Worm (Caenorhabditis elegans) whole organism, young adult: ENCODE results near the gene exc-1.

Experiments
- B0261.1 ChIP-seq: sonication (generic microtip); optimal IDR thresholded peaks from 2 replicates; lab custom pipeline; 2016; ENCODE audit warnings: mild to moderate bottlenecking, missing genetic modification characterization, moderate library complexity, missing compliant biosample characterization
- F33H1.4 ChIP-seq: fragments of 200-800 bp; sonication (Bioruptor generic); IDR thresholded peaks from 2 replicates; pipeline ENCODE4 v1.3.6; 2022; ENCODE audit warnings: missing genetic modification reagents, missing genetic modification characterization, missing compliant biosample characterization
- F55B11.4 ChIP-seq: sonication (generic microtip); optimal IDR thresholded peaks from 2 replicates; lab custom pipeline; 2016; ENCODE audit warnings: missing compliant biosample characterization, missing genetic modification characterization, borderline replicate concordance; ENCODE audit not compliant: insufficient read depth
- T26A5.8 ChIP-seq: sonication (generic microtip); optimal IDR thresholded peaks from 2 replicates; lab custom pipeline; 2016; ENCODE audit warnings: missing genetic modification characterization, missing compliant biosample characterization
- Y53F4B.3 ChIP-seq: fragments of 200-800 bp; sonication (Bioruptor generic); IDR thresholded peaks from 2 replicates; pipeline ENCODE4 v1.3.6; 2022; ENCODE audit warnings: missing genetic modification reagents, missing genetic modification characterization, missing compliant biosample characterization
- Y53G8AR.9 ChIP-seq: fragments of 200-800 bp; sonication (Bioruptor generic); conservative IDR thresholded peaks from 2 replicates; pipeline ENCODE4 v1.3.6; 2022; ENCODE audit warnings: missing genetic modification reagents, missing genetic modification characterization, missing compliant biosample characterization
- Y79H2A.3 ChIP-seq: fragments of 200-800 bp; sonication (Bioruptor generic); conservative IDR thresholded peaks from 2 replicates; pipeline ENCODE4 v1.3.6; 2022; ENCODE audit warnings: missing genetic modification reagents, missing genetic modification characterization, missing compliant biosample characterization
- Y95B8A.8 ChIP-seq: fragments of 200-800 bp; sonication (Bioruptor generic); IDR thresholded peaks from 2 replicates; pipeline ENCODE4 v1.3.6; 2022; ENCODE audit warnings: missing genetic modification reagents, missing genetic modification characterization, missing compliant biosample characterization
- ZK185.1 ChIP-seq: sonication (generic microtip); optimal IDR thresholded peaks from 2 replicates; lab custom pipeline; 2016; ENCODE audit warnings: mild to moderate bottlenecking, missing genetic modification characterization, missing compliant biosample characterization; ENCODE audit not compliant: poor library complexity, severe bottlenecking
- bed-2 ChIP-seq: fragments of 200-800 bp; sonication (Bioruptor generic); IDR thresholded peaks from 2 replicates; pipeline ENCODE4 v1.3.6; 2022; ENCODE audit warnings: missing genetic modification reagents, missing genetic modification characterization, missing compliant biosample characterization
- chd-7 ChIP-seq: sonication (generic microtip); optimal IDR thresholded peaks from 2 replicates; lab custom pipeline; 2016; ENCODE audit warnings: mild to moderate bottlenecking, missing genetic modification characterization, moderate library complexity, missing compliant biosample characterization
- egl-44 ChIP-seq: fragments of 200-800 bp; sonication (Bioruptor generic); IDR thresholded peaks from 2 replicates; pipeline ENCODE4 v1.3.6; 2022; ENCODE audit warnings: missing genetic modification reagents, missing genetic modification characterization, missing compliant biosample characterization
- egrh-3 ChIP-seq: fragments of 200-800 bp; sonication (Bioruptor generic); IDR thresholded peaks from 2 replicates; pipeline ENCODE4 v1.3.6; 2022; ENCODE audit warnings: missing genetic modification reagents, missing genetic modification characterization, missing compliant biosample characterization
- let-607 ChIP-seq, 2 experiments: fragments of 200-800 bp in 1 of 2; sonication (Bioruptor generic) in 1 of 2; sonication (generic microtip) in 1 of 2; optimal IDR thresholded peaks; 2 replicates each; lab custom pipeline; 2016 to 2018; ENCODE audit warnings: mild to moderate bottlenecking in 2 of 2, missing compliant biosample characterization in 2 of 2, missing genetic modification characterization in 2 of 2, moderate library complexity in 2 of 2, missing genotype in 1 of 2
- lin-26 ChIP-seq: fragments of 200-800 bp; sonication (Bioruptor generic); IDR thresholded peaks from 2 replicates; pipeline ENCODE4 v1.3.6; 2022; ENCODE audit warnings: missing genetic modification reagents, missing genetic modification characterization, missing compliant biosample characterization
- lsl-1 ChIP-seq: fragments of 200-800 bp; sonication (Bioruptor generic); optimal IDR thresholded peaks from 2 replicates; lab custom pipeline; 2018; ENCODE audit warnings: mild to moderate bottlenecking, missing genetic modification characterization, moderate library complexity, missing compliant biosample characterization
- madf-3 ChIP-seq: fragments of 200-800 bp; sonication (Bioruptor generic); IDR thresholded peaks from 2 replicates; pipeline ENCODE4 v1.3.6; 2022; ENCODE audit warnings: missing genetic modification reagents, missing genetic modification characterization, missing compliant biosample characterization
- madf-6 ChIP-seq: fragments of 200-800 bp; sonication (Bioruptor generic); IDR thresholded peaks from 2 replicates; pipeline ENCODE4 v1.3.6; 2022; ENCODE audit warnings: missing genetic modification reagents, missing genetic modification characterization, missing compliant biosample characterization
- madf-8 ChIP-seq: fragments of 200-800 bp; sonication (Bioruptor generic); conservative IDR thresholded peaks from 2 replicates; pipeline ENCODE4 v1.3.6; 2022; ENCODE audit warnings: missing genetic modification reagents, missing genetic modification characterization, missing compliant biosample characterization
- nfya-1 ChIP-seq: sonication (generic microtip); optimal IDR thresholded peaks from 2 replicates; lab custom pipeline; 2017; ENCODE audit warnings: antibody characterized with exemption, missing compliant biosample characterization, missing genetic modification characterization, borderline replicate concordance; ENCODE audit not compliant: insufficient read depth
- nhr-120 ChIP-seq: fragments of 200-800 bp; sonication (Bioruptor generic); IDR thresholded peaks from 2 replicates; pipeline ENCODE4 v1.3.6; 2022; ENCODE audit warnings: missing genetic modification characterization, missing compliant biosample characterization
- nhr-27 ChIP-seq: fragments of 200-800 bp; sonication (Bioruptor generic); optimal IDR thresholded peaks from 2 replicates; lab custom pipeline; 2018; ENCODE audit warnings: mild to moderate bottlenecking, missing genetic modification characterization, moderate library complexity, missing compliant biosample characterization
- nhr-80 ChIP-seq: sonication (generic microtip); optimal IDR thresholded peaks from 2 replicates; lab custom pipeline; 2016; ENCODE audit warnings: missing genetic modification characterization, missing compliant biosample characterization
- nhr-90 ChIP-seq: sonication (generic microtip); optimal IDR thresholded peaks from 2 replicates; lab custom pipeline; 2016; ENCODE audit warnings: missing genotype, mild to moderate bottlenecking, missing genetic modification characterization, missing compliant biosample characterization
- pbrm-1 ChIP-seq: fragments of 200-800 bp; sonication (Bioruptor generic); IDR thresholded peaks from 2 replicates; pipeline ENCODE4 v1.3.6; 2022; ENCODE audit warnings: missing genetic modification reagents, missing genetic modification characterization, missing compliant biosample characterization
- pha-4 ChIP-seq: fragments of 150-350 bp; sonication (generic microtip); optimal IDR thresholded peaks from 2 replicates; lab custom pipeline; 2014; ENCODE audit warnings: missing biosample characterization, missing genetic modification reagents, missing genetic modification characterization
- sdz-38 ChIP-seq: sonication (generic microtip); optimal IDR thresholded peaks from 2 replicates; lab custom pipeline; 2016; ENCODE audit warnings: missing genotype, missing genetic modification characterization, missing compliant biosample characterization
- snpc-3.4 ChIP-seq: sonication (generic microtip); optimal IDR thresholded peaks from 2 replicates; lab custom pipeline; 2017; ENCODE audit warnings: missing genetic modification characterization, mild to moderate bottlenecking, missing compliant biosample characterization, antibody characterized with exemption, moderate library complexity, missing genotype, missing genetic modification reagents
- snpc-4 ChIP-seq, 5 experiments: fragments of 150-350 bp in 1 of 5; sonication (generic microtip) in 4 of 5; optimal IDR thresholded peaks; 2 replicates each; lab custom pipeline; 2014 to 2018; ENCODE audit warnings: missing genetic modification characterization in 5 of 5, missing biosample characterization in 3 of 5, antibody characterized with exemption in 2 of 5, mild to moderate bottlenecking in 2 of 5, missing compliant biosample characterization in 2 of 5, missing genotype in 2 of 5, moderate library complexity in 2 of 5, missing genetic modification reagents in 1 of 5
- somi-1 ChIP-seq: fragments of 200-800 bp; sonication (Bioruptor generic); optimal IDR thresholded peaks from 2 replicates; lab custom pipeline; 2018; ENCODE audit warnings: mild to moderate bottlenecking, missing genetic modification characterization, missing compliant biosample characterization
- unc-62 ChIP-seq: fragments of 150-350 bp; optimal IDR thresholded peaks from 2 replicates; lab custom pipeline; 2014; ENCODE audit warnings: missing biosample characterization, missing genetic modification reagents, missing genetic modification characterization
- ztf-25 ChIP-seq: fragments of 200-800 bp; sonication (Bioruptor generic); IDR thresholded peaks from 2 replicates; pipeline ENCODE4 v1.3.6; 2022; ENCODE audit warnings: missing genetic modification reagents, missing genetic modification characterization, missing compliant biosample characterization

Gene exc-1

DNA sequence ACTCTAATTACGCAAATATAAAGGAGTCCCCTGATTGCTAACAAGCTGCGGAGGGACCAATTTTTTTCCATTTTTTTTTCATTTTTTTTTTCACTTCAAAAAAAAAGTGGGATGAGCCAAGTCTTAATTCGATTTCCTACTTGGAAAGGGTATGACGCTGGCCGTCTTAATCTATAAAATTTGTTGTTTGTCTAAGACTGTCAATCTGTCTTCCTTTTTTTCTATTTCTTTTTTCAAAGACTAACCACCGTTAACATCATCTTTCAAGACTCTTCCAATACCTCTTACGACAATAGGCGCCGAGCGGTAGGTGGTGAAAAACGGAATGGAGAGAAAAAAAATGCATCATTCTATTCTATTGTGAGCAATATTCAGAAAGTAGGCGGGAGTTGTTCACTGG, 12.2 kb downstream of the exc-1 start:
- TF ChIP-seq Y53F4B.3 (GFP tag; lab: Robert Waterston, UW) = no peak
- no peak for TF ChIP-seq pha-4 (tag; lab: Kevin White, UChicago)
- TF ChIP-seq F33H1.4 = no peak
- no peak for TF ChIP-seq ztf-25 (GFP tag; lab: Robert Waterston, UW)
- no peak for TF ChIP-seq nhr-90 (tag; lab: Kevin White, UChicago)
- TF ChIP-seq B0261.1 (tag; lab: Kevin White, UChicago) = no peak
- no peak for TF ChIP-seq madf-8 (GFP tag; lab: Robert Waterston, UW)
- no peak for TF ChIP-seq madf-3 (GFP tag; lab: Robert Waterston, UW)
- no peak for TF ChIP-seq snpc-4 (GFP tag; optimal IDR thresholded peaks at IDR 0.05; lab: Kevin White, UChicago)
- no peak for TF ChIP-seq snpc-4 (tag; optimal IDR thresholded peaks at IDR 0.05; lab: Kevin White, UChicago)
- TF ChIP-seq unc-62 (GFP tag; lab: Kevin White, UChicago) = no peak
- TF ChIP-seq Y79H2A.3 = no peak
- TF ChIP-seq nhr-27 (tag; lab: Kevin White, UChicago) = no peak
- no peak for TF ChIP-seq madf-6 (GFP tag; lab: Robert Waterston, UW)
- TF ChIP-seq Y95B8A.8 (GFP tag; lab: Robert Waterston, UW) = no peak
- no peak for TF ChIP-seq somi-1 (GFP tag; lab: Kevin White, UChicago)
- no peak for TF ChIP-seq nfya-1 (tag; lab: Kevin White, UChicago)
- TF ChIP-seq egl-44 = no peak
- no peak for TF ChIP-seq nhr-80 (tag; lab: Kevin White, UChicago)
- TF ChIP-seq lsl-1 (GFP tag; lab: Kevin White, UChicago) = no peak

DNA sequence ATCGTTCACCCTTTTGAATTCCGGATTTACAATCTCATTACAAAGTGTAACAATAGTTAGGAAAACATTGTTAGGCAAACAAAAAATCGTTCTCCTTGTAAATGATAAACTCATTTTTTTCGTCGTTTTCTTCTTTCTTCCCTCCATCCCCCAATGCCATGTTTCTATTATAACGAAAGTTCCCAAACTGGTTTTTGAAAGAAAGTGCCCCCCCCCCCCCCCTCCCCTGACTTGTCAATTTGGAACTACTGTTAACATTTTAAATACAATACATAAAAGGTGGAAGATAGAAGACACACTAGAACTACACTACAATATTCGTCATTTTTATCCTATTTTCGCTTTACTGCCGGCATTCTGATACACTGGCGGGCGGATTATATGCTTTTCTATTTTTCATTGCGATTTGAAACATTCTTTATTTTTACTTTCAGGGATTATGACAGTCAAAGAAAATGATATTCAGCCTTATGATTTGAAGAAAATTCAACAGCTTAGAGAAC, 30.9 kb downstream of the exc-1 start, which contains the start of gene R03A10.5:
TSS of gene R03A10.5 (plus strand) at position 431 of the 503 bp plus-strand sequence.
- TF ChIP-seq egrh-3 (GFP tag; lab: Robert Waterston, UW) = 0 out of 2 replicates have a peak, but pooled peaks have one; percentile 23
- no peak for TF ChIP-seq snpc-3.4 (tag; lab: Kevin White, UChicago)
- TF ChIP-seq lin-26 (GFP tag; lab: Robert Waterston, UW) = no peak

DNA sequence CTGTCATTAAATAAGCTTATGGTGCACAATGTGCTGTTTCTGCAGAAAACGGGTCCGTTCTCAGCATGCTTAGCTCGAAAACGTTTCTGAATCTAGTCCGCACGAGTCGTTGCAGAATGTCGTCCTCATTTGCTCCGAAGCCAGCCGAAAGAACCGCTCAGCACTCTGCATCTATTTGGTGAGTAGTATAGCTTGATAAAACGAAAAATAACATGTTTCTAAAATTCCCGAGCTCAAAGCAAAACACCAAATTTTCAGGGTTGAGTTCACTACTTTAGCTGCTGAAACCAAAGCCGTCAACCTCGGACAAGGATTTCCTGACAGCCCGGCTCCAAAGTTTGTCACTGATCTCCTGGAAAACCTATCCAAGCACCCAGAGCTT, 35.5 kb downstream of the exc-1 start, which contains the start of gene nkat-3:
TSS of gene nkat-3 (plus strand) at position 46 of the 382 bp plus-strand sequence.
- TF ChIP-seq chd-7 (tag; lab: Kevin White, UChicago) (no peak), let-607 (tag; optimal IDR thresholded peaks at IDR 0.05; lab: Kevin White, UChicago) (no peak), lsl-1 (GFP tag; lab: Kevin White, UChicago) (no peak), F55B11.4 (tag; lab: Kevin White, UChicago) (no peak), T26A5.8 (no peak), nhr-120 (GFP tag; lab: Robert Waterston, UW) (no peak), bed-2 (GFP tag; lab: Robert Waterston, UW) (no peak), pbrm-1 (GFP tag; lab: Robert Waterston, UW) (no peak), ZK185.1 (tag; lab: Kevin White, UChicago) (no peak), Y53G8AR.9 (GFP tag; lab: Robert Waterston, UW) (no peak), sdz-38 (tag; lab: Kevin White, UChicago) (no peak)
- TF ChIP-seq, all 124 proteins: peak for 0
